Worm (Caenorhabditis elegans) whole organism, L2 larva: Measurements from ENCODE around the gene snr-5.

Experiments used
- R02D3.7 ChIP-seq: fragments of 150-350 bp; optimal IDR thresholded peaks from 2 replicates; lab custom pipeline; 2014; ENCODE audit warnings: missing biosample characterization, missing genetic modification characterization
- lsy-2 ChIP-seq, 2 experiments: fragments of 150-350 bp in 1 of 2; sonication (generic microtip) in 1 of 2; optimal IDR thresholded peaks; 2 replicates each; lab custom pipeline; 2014 to 2017; ENCODE audit warnings: missing biosample characterization in 2 of 2, missing genetic modification characterization in 2 of 2
- nhr-11 ChIP-seq: fragments of 150-350 bp; optimal IDR thresholded peaks from 2 replicates; lab custom pipeline; 2014; ENCODE audit warnings: missing biosample characterization, missing genetic modification characterization
- unc-55 ChIP-seq: fragments of 150-350 bp; sonication (generic microtip); optimal IDR thresholded peaks from 3 replicates; lab custom pipeline; 2014; ENCODE audit warnings: missing biosample characterization, missing genetic modification reagents, missing genetic modification characterization

ce11 chrIII:7903427-7903826, 41.6 kb downstream of the snr-5 start:
- TF ChIP-seq lsy-2 (tag; optimal IDR thresholded peaks at IDR 0.05; lab: Kevin White, UChicago) (no peak), unc-55 (GFP tag; lab: Kevin White, UChicago) (no peak), R02D3.7 (tag; lab: Kevin White, UChicago) (no peak), nhr-11 (no peak)
